Worm (Caenorhabditis elegans): ENCODE measurements around the gene ari-2.

DNA sequence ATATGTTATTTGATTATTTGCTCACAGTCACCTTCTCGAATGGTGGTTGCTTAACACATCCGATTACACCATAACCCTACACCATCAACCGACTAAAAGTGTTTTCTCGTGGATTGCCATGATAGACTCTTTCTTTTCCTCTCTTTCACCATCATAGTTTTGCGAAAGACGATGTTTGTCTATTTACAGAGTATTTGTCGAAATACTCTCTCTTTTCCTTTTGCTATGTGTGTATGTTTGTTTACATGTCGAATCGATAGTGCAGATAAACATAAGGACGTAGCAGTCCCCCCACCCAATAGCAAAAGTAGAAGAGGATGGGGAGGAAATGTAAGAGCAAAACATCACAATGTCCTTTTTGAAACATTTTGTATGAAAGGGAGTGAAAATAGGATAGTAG lies 52.4 kb downstream of the ari-2 start:
- no peak for TF ChIP-seq F13C5.2 (tag; optimal IDR thresholded peaks at IDR 0.05)
- no peak for TF ChIP-seq ceh-36 (tag; optimal IDR thresholded peaks at IDR 0.05)
